Fruit fly (Drosophila melanogaster): ENCODE data around the gene amrt.

DNA sequence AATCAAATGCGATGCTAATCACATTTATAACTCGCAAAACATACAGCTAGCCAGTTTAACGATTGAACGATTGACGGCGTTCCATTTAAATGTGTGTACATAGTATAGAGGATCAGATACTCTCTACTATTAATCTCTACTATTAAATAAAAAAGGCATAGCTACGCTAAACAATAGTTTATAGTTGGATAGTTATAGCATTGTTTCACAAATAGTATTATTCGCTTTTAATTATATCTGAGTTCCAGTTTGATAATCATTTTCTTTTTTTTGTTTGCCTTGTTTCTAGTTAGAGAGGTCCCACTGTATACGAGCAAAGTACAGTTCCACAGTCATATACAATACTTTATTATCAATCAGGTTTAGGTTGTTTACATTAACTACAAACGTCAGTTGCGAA lies 2.6 kb upstream of the amrt start:
- TF ChIP-seq OdsH (GFP tag; optimal IDR thresholded peaks at IDR 0.05), result no peak
- no peak for TF ChIP-seq CG8319 (GFP tag; optimal IDR thresholded peaks at IDR 0.05)
- no peak for TF ChIP-seq dac (GFP tag; optimal IDR thresholded peaks at IDR 0.05)
- TF ChIP-seq Sox14 (GFP tag; optimal IDR thresholded peaks at IDR 0.05), result peak; percentile 8
- TF ChIP-seq svp (GFP tag), result no peak

Measured in whole organism, prepupa.